Fruit fly (Drosophila melanogaster): ENCODE data around the gene CG3345.

CG3345 gene

DNA sequence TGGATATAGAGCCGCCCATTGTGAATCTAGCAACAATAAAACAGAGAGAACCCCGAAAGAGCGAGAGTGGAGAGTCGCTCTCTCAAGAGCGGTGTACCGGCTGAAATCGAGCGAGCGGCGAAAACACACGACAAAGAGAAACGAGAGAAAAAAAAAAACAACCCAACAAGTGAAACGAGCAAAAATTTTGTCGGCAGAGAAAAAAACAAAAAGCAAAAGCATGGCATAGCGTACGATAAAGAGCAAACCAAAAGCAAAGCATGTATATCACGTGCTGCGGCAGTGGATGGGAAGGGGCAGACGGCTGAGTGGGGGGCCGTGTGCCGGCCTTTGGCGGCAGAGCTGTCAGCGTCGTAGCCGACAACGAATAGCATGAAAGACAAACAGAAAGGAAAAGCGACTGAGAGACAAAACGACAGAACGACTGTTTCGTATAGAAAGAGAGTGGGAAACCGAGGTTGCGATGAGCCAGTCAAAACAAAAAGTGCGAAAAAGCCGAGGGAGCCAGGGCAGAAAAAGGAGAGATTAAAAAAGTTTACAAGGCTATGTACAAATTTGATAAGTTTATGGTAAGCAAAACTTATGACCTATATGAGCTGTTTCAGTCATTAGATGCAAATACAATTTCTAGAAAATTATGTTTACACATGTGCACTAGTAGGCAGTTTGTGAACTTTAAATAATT lies 22.1 kb upstream of the CG3345 start (continued):
- TF ChIP-seq CG43689 (GFP tag; IDR thresholded peaks at IDR 0.05) (no peak), CG1233 (GFP tag; optimal IDR thresholded peaks at IDR 0.05) (no peak), CG12299 (tag; optimal IDR thresholded peaks at IDR 0.05) (no peak), YL-1 (GFP tag; optimal IDR thresholded peaks at IDR 0.05) (no peak), CG31388 (GFP tag; optimal IDR thresholded peaks at IDR 0.05) (no peak), stwl (tag; optimal IDR thresholded peaks at IDR 0.05) (no peak), CG17568 (GFP tag; optimal IDR thresholded peaks at IDR 0.05) (peak; percentile 18), CG18011 (GFP tag; optimal IDR thresholded peaks at IDR 0.05) (no peak), CG7928 (GFP tag; optimal IDR thresholded peaks at IDR 0.05) (no peak), pros (GFP tag; optimal IDR thresholded peaks at IDR 0.05) (peak; percentile 54), ttk (GFP tag; IDR thresholded peaks at IDR 0.05) (no peak), esg (GFP tag; conservative IDR thresholded peaks at IDR 0.05) (no peak), CG4404 (GFP tag; IDR thresholded peaks at IDR 0.05) (no peak), CG3847 (GFP tag; IDR thresholded peaks at IDR 0.05) (no peak), CG8388 (GFP tag; optimal IDR thresholded peaks at IDR 0.05) (no peak), slbo (GFP tag; IDR thresholded peaks at IDR 0.05) (no peak), sc (optimal IDR thresholded peaks at IDR 0.05) (no peak), sc (GFP tag; optimal IDR thresholded peaks at IDR 0.05) (no peak), gcm (GFP tag; optimal IDR thresholded peaks at IDR 0.05) (no peak), dpn (GFP tag; optimal IDR thresholded peaks at IDR 0.05) (no peak), ftz-f1 (GFP tag; optimal IDR thresholded peaks at IDR 0.05) (peak; percentile 67), CG8478 (optimal IDR thresholded peaks at IDR 0.05) (no peak), CG1603 (tag; optimal IDR thresholded peaks at IDR 0.05) (no peak), dm (GFP tag; optimal IDR thresholded peaks at IDR 0.05) (peak; percentile 11), Mes4 (GFP tag; optimal IDR thresholded peaks at IDR 0.05) (no peak), gcm2 (GFP tag; optimal IDR thresholded peaks at IDR 0.05) (no peak), CG15696 (tag; optimal IDR thresholded peaks at IDR 0.05) (no peak), CG11085 (GFP tag; IDR thresholded peaks at IDR 0.05) (no peak), ash1 (GFP tag; optimal IDR thresholded peaks at IDR 0.05) (no peak), Scr (GFP tag; IDR thresholded peaks at IDR 0.05; ENCODE audit: partially characterized antibody) (peak; percentile 43), CG18476 (GFP tag; optimal IDR thresholded peaks at IDR 0.05) (no peak), CG31365 (tag; optimal IDR thresholded peaks at IDR 0.05) (no peak), Antp (GFP tag; optimal IDR thresholded peaks at IDR 0.05) (no peak), Atf-2 (GFP tag; optimal IDR thresholded peaks at IDR 0.05) (no peak), NFAT (GFP tag; IDR thresholded peaks at IDR 0.05) (no peak), Hsf (GFP tag; optimal IDR thresholded peaks at IDR 0.05) (no peak), yki (optimal IDR thresholded peaks at IDR 0.05) (peak; percentile 77), abd-A (tag; optimal IDR thresholded peaks at IDR 0.05) (peak; percentile 86), Gug (GFP tag; IDR thresholded peaks at IDR 0.05) (no peak), CG13296 (GFP tag; optimal IDR thresholded peaks at IDR 0.05) (no peak), lbe (GFP tag; optimal IDR thresholded peaks at IDR 0.05) (peak; percentile 61), CG33557 (GFP tag; optimal IDR thresholded peaks at IDR 0.05) (no peak), Neu2 (GFP tag; optimal IDR thresholded peaks at IDR 0.05; ENCODE audit: borderline replicate concordance) (no peak), disco-r (GFP tag; optimal IDR thresholded peaks at IDR 0.05) (no peak), nom (GFP tag; optimal IDR thresholded peaks at IDR 0.05) (peak; percentile 94), amos (GFP tag; IDR thresholded peaks at IDR 0.05; ENCODE audit: partially characterized antibody) (no peak; the same call in 1 of the 2 replicates), lmd (GFP tag; IDR thresholded peaks at IDR 0.05) (no peak), CG15514 (GFP tag; optimal IDR thresholded peaks at IDR 0.05) (no peak), pita (GFP tag; optimal IDR thresholded peaks at IDR 0.05) (no peak), CG10431 (GFP tag; optimal IDR thresholded peaks at IDR 0.05) (peak; percentile 14), slp2 (GFP tag; optimal IDR thresholded peaks at IDR 0.05) (no peak)
